Worm (Caenorhabditis elegans) whole organism, L4 larva: ENCODE results near the gene mut-14.

Experiments
- R02D3.7 ChIP-seq: fragments of 150-350 bp; sonication (generic microtip); optimal IDR thresholded peaks from 3 replicates; lab custom pipeline; 2014; ENCODE audit warnings: missing biosample characterization, missing genetic modification characterization
- Y75B8A.6 ChIP-seq: fragments of 200-800 bp; sonication (Bioruptor generic); IDR thresholded peaks from 2 replicates; pipeline ENCODE4 v1.3.6; 2022; ENCODE audit warnings: missing genetic modification reagents, missing genetic modification characterization, missing compliant biosample characterization
- ceh-32 ChIP-seq: sonication (generic microtip); optimal IDR thresholded peaks from 2 replicates; lab custom pipeline; 2016; ENCODE audit warnings: mild to moderate bottlenecking, missing genetic modification characterization, missing compliant biosample characterization; ENCODE audit not compliant: poor library complexity
- ceh-82 ChIP-seq: sonication (generic microtip); optimal IDR thresholded peaks from 2 replicates; lab custom pipeline; 2017; ENCODE audit warnings: missing biosample characterization, missing genetic modification characterization
- ctbp-1 ChIP-seq: fragments of 200-800 bp; sonication (Bioruptor generic); IDR thresholded peaks from 2 replicates; pipeline ENCODE4 v1.3.6; 2022; ENCODE audit warnings: missing genetic modification reagents, missing genetic modification characterization, missing compliant biosample characterization
- dpl-1 ChIP-seq: fragments of 150-350 bp; optimal IDR thresholded peaks from 2 replicates; lab custom pipeline; 2014; ENCODE audit warnings: missing biosample characterization, missing genetic modification reagents, missing genetic modification characterization
- dve-1 ChIP-seq: sonication (generic microtip); optimal IDR thresholded peaks from 2 replicates; lab custom pipeline; 2017; ENCODE audit warnings: antibody characterized with exemption, mild to moderate bottlenecking, missing genetic modification characterization, missing compliant biosample characterization; ENCODE audit not compliant: insufficient read depth
- gei-8 ChIP-seq: fragments of 200-800 bp; sonication (Bioruptor generic); optimal IDR thresholded peaks from 2 replicates; lab custom pipeline; 2018; ENCODE audit warnings: mild to moderate bottlenecking, missing genetic modification characterization, missing compliant biosample characterization
- jun-1 ChIP-seq: fragments of 150-350 bp; optimal IDR thresholded peaks from 2 replicates; lab custom pipeline; 2014; ENCODE audit warnings: missing biosample characterization, missing genetic modification reagents, missing genetic modification characterization
- nhr-11 ChIP-seq: fragments of 150-350 bp; optimal IDR thresholded peaks from 2 replicates; lab custom pipeline; 2014; ENCODE audit warnings: missing biosample characterization, missing genetic modification characterization
- unc-130 ChIP-seq: sonication (generic microtip); optimal IDR thresholded peaks from 2 replicates; lab custom pipeline; 2016; ENCODE audit warnings: missing genetic modification reagents, missing genetic modification characterization, missing compliant biosample characterization
- unc-62 ChIP-seq, 3 experiments: fragments of 150-350 bp in 1 of 3; sonication (generic microtip); optimal IDR thresholded peaks in 2 of 3; peaks in 1 of 3; 1 replicate in 1 of 3; 2 replicates in 2 of 3; lab custom pipeline; 2014 to 2017; ENCODE audit warnings: missing biosample characterization in 3 of 3, missing genetic modification characterization in 3 of 3, missing genetic modification reagents in 3 of 3, missing genotype in 1 of 3

DNA sequence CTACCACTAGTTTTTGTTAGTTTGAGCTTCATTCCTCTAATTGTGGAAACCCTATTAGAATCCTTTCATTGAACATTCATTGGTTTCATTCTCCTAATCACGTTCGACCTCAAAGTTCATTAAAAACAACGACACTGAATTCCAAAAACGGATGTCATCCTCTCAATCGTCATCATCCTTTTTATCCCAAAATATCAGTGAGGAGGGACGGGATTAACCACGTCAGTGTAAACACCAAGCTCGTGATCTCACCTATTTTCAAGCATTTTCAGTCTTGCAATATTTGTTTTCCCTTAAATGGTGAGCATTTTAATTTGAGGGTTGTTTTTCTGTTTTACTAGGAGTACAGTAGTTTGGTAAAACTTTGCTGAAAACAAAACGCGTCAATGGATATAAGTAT, 44.0 kb upstream of the mut-14 start:
- TF ChIP-seq nhr-11: no peak
- TF ChIP-seq ceh-82 (tag; lab: Kevin White, UChicago): no peak
- no peak for TF ChIP-seq ctbp-1
- TF ChIP-seq Y75B8A.6: no peak
- no peak for TF ChIP-seq unc-130 (GFP tag; lab: Kevin White, UChicago)
- no peak for TF ChIP-seq dve-1
- TF ChIP-seq gei-8 (GFP tag; lab: Kevin White, UChicago): no peak
- no peak for TF ChIP-seq unc-62 (GFP tag; optimal IDR thresholded peaks at IDR 0.05 in 1 of 2; lab: Kevin White, UChicago)
- no peak for TF ChIP-seq unc-62 (tag; optimal IDR thresholded peaks at IDR 0.05; lab: Kevin White, UChicago)
- no peak for TF ChIP-seq R02D3.7 (tag; lab: Kevin White, UChicago)
- TF ChIP-seq dpl-1 (GFP tag; lab: Kevin White, UChicago): no peak
- no peak for TF ChIP-seq jun-1 (tag; lab: Kevin White, UChicago)
- no peak for TF ChIP-seq ceh-32
